Worm (Caenorhabditis elegans): ENCODE data around the gene pnc-2.

The pnc-2 gene

ce11 chrIV:14872320-14872719 lies 37.2 kb downstream of the pnc-2 start:
- TF ChIP-seq dmd-4 (tag; optimal IDR thresholded peaks at IDR 0.05) (no peak), lin-11 (tag; optimal IDR thresholded peaks at IDR 0.05) (no peak), lin-13 (GFP tag; optimal IDR thresholded peaks at IDR 0.05) (peak; percentile 2), aly-2 (tag; optimal IDR thresholded peaks at IDR 0.05) (no peak), peb-1 (tag; optimal IDR thresholded peaks at IDR 0.05) (no peak), zag-1 (tag; optimal IDR thresholded peaks at IDR 0.05) (no peak), ztf-4 (tag; optimal IDR thresholded peaks at IDR 0.05) (no peak), alr-1 (tag; optimal IDR thresholded peaks at IDR 0.05) (no peak), sem-4 (tag; optimal IDR thresholded peaks at IDR 0.05) (no peak), egl-27 (tag; optimal IDR thresholded peaks at IDR 0.05) (peak; percentile 64), fos-1 (tag; optimal IDR thresholded peaks at IDR 0.05) (peak; percentile 64), ama-1 (optimal IDR thresholded peaks at IDR 0.05) (no peak), Y55F3AM.14 (GFP tag; optimal IDR thresholded peaks at IDR 0.05) (no peak), ceh-16 (tag; optimal IDR thresholded peaks at IDR 0.05) (peak; percentile 10), ztf-1 (GFP tag; conservative IDR thresholded peaks at IDR 0.05) (no peak), lin-39 (tag; optimal IDR thresholded peaks at IDR 0.05) (no peak), crh-2 (tag; optimal IDR thresholded peaks at IDR 0.05) (peak; percentile 19), sma-3 (GFP tag; optimal IDR thresholded peaks at IDR 0.05) (peak; percentile 87), mbf-1 (tag; optimal IDR thresholded peaks at IDR 0.05) (no peak), snpc-4 (tag; optimal IDR thresholded peaks at IDR 0.05) (no peak), elt-3 (tag; optimal IDR thresholded peaks at IDR 0.05) (no peak), F13H6.1 (tag; optimal IDR thresholded peaks at IDR 0.05) (peak; percentile 89), nhr-77 (tag; optimal IDR thresholded peaks at IDR 0.05) (no peak), nhr-6 (tag; optimal IDR thresholded peaks at IDR 0.05) (no peak), sma-9 (GFP tag; optimal IDR thresholded peaks at IDR 0.05) (peak; percentile 70), sma-9 (tag; optimal IDR thresholded peaks at IDR 0.05) (no peak), skn-1 (tag; optimal IDR thresholded peaks at IDR 0.05) (no peak), blmp-1 (tag; optimal IDR thresholded peaks at IDR 0.05; ENCODE audit: insufficient read depth) (peak; percentile 4), lsy-2 (tag; optimal IDR thresholded peaks at IDR 0.05) (peak in 1 of 2 experiments; percentile 36), mab-5 (tag; optimal IDR thresholded peaks at IDR 0.05) (no peak), unc-62 (GFP tag; optimal IDR thresholded peaks at IDR 0.05) (no peak), unc-55 (GFP tag; optimal IDR thresholded peaks at IDR 0.05) (no peak), ceh-82 (tag; optimal IDR thresholded peaks at IDR 0.05) (no peak), nhr-129 (tag; optimal IDR thresholded peaks at IDR 0.05) (peak; percentile 90), ztf-11 (tag; optimal IDR thresholded peaks at IDR 0.05) (no peak), gmeb-1 (tag; optimal IDR thresholded peaks at IDR 0.05) (peak; percentile 8), unc-39 (tag; optimal IDR thresholded peaks at IDR 0.05) (no peak), elt-1 (tag; optimal IDR thresholded peaks at IDR 0.05) (no peak), ZK546.5 (tag; optimal IDR thresholded peaks at IDR 0.05) (no peak), nhr-25 (tag; optimal IDR thresholded peaks at IDR 0.05) (peak; percentile 64), nhr-11 (tag; optimal IDR thresholded peaks at IDR 0.05) (no peak), nhr-237 (tag; optimal IDR thresholded peaks at IDR 0.05) (no peak), R02D3.7 (tag; optimal IDR thresholded peaks at IDR 0.05) (no peak), C34F6.9 (tag; optimal IDR thresholded peaks at IDR 0.05) (peak; percentile 30), mdl-1 (tag; optimal IDR thresholded peaks at IDR 0.05) (no peak), nhr-23 (tag; optimal IDR thresholded peaks at IDR 0.05) (no peak), nhr-12 (tag; optimal IDR thresholded peaks at IDR 0.05) (no peak), nhr-10 (tag; optimal IDR thresholded peaks at IDR 0.05) (no peak), nhr-21 (tag; optimal IDR thresholded peaks at IDR 0.05) (peak; percentile 77)
